Fruit fly (Drosophila melanogaster) whole organism, embryonic: ENCODE results near the gene sob.

Experiments used
- Adf1 ChIP-seq: fragments of 200-800 bp; sonication (Bioruptor generic); IDR thresholded peaks from 2 replicates; pipeline ENCODE4 v1.3.6; 2022; ENCODE audit warnings: missing biosample characterization, missing genetic modification characterization
- CG10565 ChIP-seq: fragments of 200-800 bp; sonication (Bioruptor generic); optimal IDR thresholded peaks from 3 replicates; lab custom pipeline; 2016; ENCODE audit warnings: missing biosample characterization, mild to moderate bottlenecking, missing genetic modification characterization
- CG11093 ChIP-seq: fragments of 200-800 bp; sonication (Bioruptor generic); IDR thresholded peaks from 3 replicates; pipeline ENCODE4 v1.3.6; 2022; ENCODE audit warnings: missing biosample characterization, missing genetic modification characterization
- CG11456 ChIP-seq: fragments of 200-800 bp; sonication (Bioruptor generic); IDR thresholded peaks from 3 replicates; pipeline ENCODE4 v1.3.6; 2022; ENCODE audit warnings: missing biosample characterization, missing genetic modification characterization
- CG13424 ChIP-seq: fragments of 200-800 bp; sonication (Bioruptor generic); optimal IDR thresholded peaks from 2 replicates; lab custom pipeline; 2019; ENCODE audit warnings: missing biosample characterization, mild to moderate bottlenecking, missing genetic modification characterization, moderate library complexity
- CG1603 ChIP-seq: fragments of 200-800 bp; sonication (Bioruptor generic); optimal IDR thresholded peaks from 2 replicates; lab custom pipeline; 2019; ENCODE audit warnings: missing biosample characterization, mild to moderate bottlenecking, missing genetic modification characterization, moderate library complexity
- CG16779 ChIP-seq: fragments of 200-800 bp; sonication (Bioruptor generic); IDR thresholded peaks from 2 replicates; pipeline ENCODE4 v1.3.6; 2022; ENCODE audit warnings: missing biosample characterization, missing genetic modification characterization
- CG18599 ChIP-seq: fragments of 200-800 bp; sonication (Bioruptor generic); optimal IDR thresholded peaks from 3 replicates; lab custom pipeline; 2017; ENCODE audit warnings: missing biosample characterization, missing genetic modification characterization, mild to moderate bottlenecking, moderate library complexity, missing genetic modification reagents
- CG18764 ChIP-seq: fragments of 200-800 bp; sonication (Bioruptor generic); optimal IDR thresholded peaks from 3 replicates; lab custom pipeline; 2016; ENCODE audit warnings: missing biosample characterization, missing genetic modification characterization
- CG2116 ChIP-seq: fragments of 200-800 bp; sonication (Bioruptor generic); optimal IDR thresholded peaks from 3 replicates; lab custom pipeline; 2018; ENCODE audit warnings: missing biosample characterization, mild to moderate bottlenecking, missing genetic modification characterization
- CG2199 ChIP-seq: fragments of 200-800 bp; sonication (Bioruptor generic); IDR thresholded peaks from 3 replicates; pipeline ENCODE4 v1.3.6; 2022; ENCODE audit warnings: missing biosample characterization, missing genetic modification characterization
- CG2889 ChIP-seq: fragments of 200-800 bp; sonication (Bioruptor generic); IDR thresholded peaks from 3 replicates; pipeline ENCODE4 v1.3.6; 2022; ENCODE audit warnings: missing biosample characterization, missing genetic modification characterization
- CG31365 ChIP-seq: fragments of 200-800 bp; sonication (Bioruptor generic); optimal IDR thresholded peaks from 2 replicates; lab custom pipeline; 2018; ENCODE audit warnings: missing biosample characterization, mild to moderate bottlenecking, missing genetic modification characterization
- CG3281 ChIP-seq: fragments of 200-800 bp; sonication (Bioruptor generic); optimal IDR thresholded peaks from 3 replicates; lab custom pipeline; 2017; ENCODE audit warnings: missing biosample characterization, mild to moderate bottlenecking, missing genetic modification characterization
- CG33213 ChIP-seq: fragments of 200-800 bp; sonication (Bioruptor generic); optimal IDR thresholded peaks from 3 replicates; lab custom pipeline; 2016; ENCODE audit warnings: missing biosample characterization, missing genetic modification characterization
- CG34224 ChIP-seq: fragments of 200-800 bp; sonication (Bioruptor generic); IDR thresholded peaks from 3 replicates; pipeline ENCODE4 v1.3.6; 2022; ENCODE audit warnings: missing biosample characterization, missing genetic modification characterization; ENCODE audit not compliant: partially characterized antibody
- CG3847 ChIP-seq: fragments of 200-800 bp; sonication (Bioruptor generic); IDR thresholded peaks from 2 replicates; pipeline ENCODE4 v1.3.6; 2022; ENCODE audit warnings: missing biosample characterization, missing genetic modification characterization
- CG43689 ChIP-seq: fragments of 200-800 bp; sonication (Bioruptor generic); IDR thresholded peaks from 2 replicates; pipeline ENCODE4 v1.3.6; 2022; ENCODE audit warnings: missing biosample characterization, missing genetic modification characterization
- CG6654 ChIP-seq: fragments of 200-800 bp; sonication (Bioruptor generic); optimal IDR thresholded peaks from 2 replicates; lab custom pipeline; 2017; ENCODE audit warnings: missing biosample characterization, mild to moderate bottlenecking, missing genetic modification characterization
- CG7271 ChIP-seq: fragments of 200-800 bp; sonication (Bioruptor generic); optimal IDR thresholded peaks from 2 replicates; lab custom pipeline; 2018; ENCODE audit warnings: missing biosample characterization, mild to moderate bottlenecking, missing genetic modification characterization, moderate library complexity
- CG7556 ChIP-seq: fragments of 200-800 bp; sonication (Bioruptor generic); optimal IDR thresholded peaks from 2 replicates; lab custom pipeline; 2017; ENCODE audit warnings: missing biosample characterization, mild to moderate bottlenecking, missing genetic modification characterization
- CG9817 ChIP-seq: fragments of 200-800 bp; sonication (Bioruptor generic); optimal IDR thresholded peaks from 2 replicates; lab custom pipeline; 2018; ENCODE audit warnings: missing biosample characterization, mild to moderate bottlenecking, missing genetic modification characterization, moderate library complexity
- CoRest ChIP-seq: fragments of 200-800 bp; sonication (Bioruptor generic); optimal IDR thresholded peaks from 3 replicates; lab custom pipeline; 2018; ENCODE audit warnings: missing biosample characterization, mild to moderate bottlenecking, missing genetic modification characterization, moderate library complexity
- Dp ChIP-seq: fragments of 200-800 bp; sonication (Bioruptor generic); optimal IDR thresholded peaks from 2 replicates; lab custom pipeline; 2018; ENCODE audit warnings: missing biosample characterization, mild to moderate bottlenecking, missing genetic modification characterization, moderate library complexity
- Fer3 ChIP-seq: fragments of 200-800 bp; sonication (Bioruptor generic); optimal IDR thresholded peaks from 2 replicates; lab custom pipeline; 2018; ENCODE audit warnings: missing biosample characterization, mild to moderate bottlenecking, missing genetic modification characterization, moderate library complexity
- H2.0 ChIP-seq: fragments of 200-800 bp; sonication (Bioruptor generic); IDR thresholded peaks from 2 replicates; pipeline ENCODE4 v1.3.6; 2022; ENCODE audit warnings: missing biosample characterization, missing genetic modification characterization
- HLHmδ ChIP-seq: fragments of 200-800 bp; sonication (Bioruptor generic); optimal IDR thresholded peaks from 2 replicates; lab custom pipeline; 2018; ENCODE audit warnings: missing biosample characterization, mild to moderate bottlenecking, missing genetic modification characterization, moderate library complexity
- Hr39 ChIP-seq: fragments of >200 bp; optimal IDR thresholded peaks from 2 replicates; lab custom pipeline; 2017
- Hsf ChIP-seq: fragments of 200-800 bp; sonication (Bioruptor generic); optimal IDR thresholded peaks from 3 replicates; lab custom pipeline; 2016; ENCODE audit warnings: missing biosample characterization, missing genetic modification characterization
- Lim3 ChIP-seq: fragments of 200-800 bp; sonication (Bioruptor generic); IDR thresholded peaks from 2 replicates; pipeline ENCODE4 v1.3.6; 2022; ENCODE audit warnings: missing biosample characterization, missing genetic modification characterization
- Mad ChIP-seq: fragments of 200-800 bp; sonication (Bioruptor generic); optimal IDR thresholded peaks from 2 replicates; lab custom pipeline; 2016; ENCODE audit warnings: missing biosample characterization, missing genetic modification characterization
- Ptx1 ChIP-seq: fragments of 200-800 bp; sonication (Bioruptor generic); IDR thresholded peaks from 2 replicates; pipeline ENCODE4 v1.3.6; 2022; ENCODE audit warnings: missing biosample characterization, missing genetic modification characterization
- Side ChIP-seq: fragments of 200-800 bp; sonication (Bioruptor generic); optimal IDR thresholded peaks from 2 replicates; lab custom pipeline; 2016; ENCODE audit warnings: missing biosample characterization, missing genetic modification characterization
- TFAM ChIP-seq: fragments of 200-800 bp; sonication (Bioruptor generic); optimal IDR thresholded peaks from 2 replicates; lab custom pipeline; 2017; ENCODE audit warnings: missing biosample characterization, missing genetic modification characterization, inconsistent platforms
- Vsx1 ChIP-seq: fragments of 200-800 bp; sonication (Bioruptor generic); optimal IDR thresholded peaks from 2 replicates; lab custom pipeline; 2017; ENCODE audit warnings: missing biosample characterization, mild to moderate bottlenecking, missing genetic modification characterization, missing genetic modification reagents
- Xbp1 ChIP-seq: fragments of 200-800 bp; sonication (Bioruptor generic); optimal IDR thresholded peaks from 3 replicates; lab custom pipeline; 2016; ENCODE audit warnings: missing biosample characterization, mild to moderate bottlenecking, missing genetic modification characterization
- bigmax ChIP-seq: fragments of 200-800 bp; sonication (Bioruptor generic); optimal IDR thresholded peaks from 2 replicates; lab custom pipeline; 2018; ENCODE audit warnings: missing biosample characterization, mild to moderate bottlenecking, missing genetic modification characterization
- crp ChIP-seq, 2 experiments: fragments of 200-800 bp; sonication (Bioruptor generic); optimal IDR thresholded peaks; 2 replicates in 1 of 2; 3 replicates in 1 of 2; lab custom pipeline; 2017; ENCODE audit warnings: missing biosample characterization in 2 of 2, missing genetic modification characterization in 2 of 2, mild to moderate bottlenecking in 1 of 2, moderate library complexity in 1 of 2
- da ChIP-seq: fragments of 200-800 bp; sonication (Bioruptor generic); optimal IDR thresholded peaks from 2 replicates; lab custom pipeline; 2016; ENCODE audit warnings: missing biosample characterization, missing genetic modification characterization
- dmrt99B ChIP-seq: fragments of 200-800 bp; sonication (Bioruptor generic); optimal IDR thresholded peaks from 2 replicates; lab custom pipeline; 2018; ENCODE audit warnings: missing biosample characterization, mild to moderate bottlenecking, missing genetic modification characterization, moderate library complexity
- fd3F ChIP-seq: fragments of 200-800 bp; sonication (Bioruptor generic); optimal IDR thresholded peaks from 2 replicates; lab custom pipeline; 2018; ENCODE audit warnings: missing biosample characterization, mild to moderate bottlenecking, missing genetic modification characterization, moderate library complexity
- gcm ChIP-seq: fragments of 200-800 bp; sonication (Bioruptor generic); optimal IDR thresholded peaks from 2 replicates; lab custom pipeline; 2019; ENCODE audit warnings: missing biosample characterization, mild to moderate bottlenecking, missing genetic modification characterization, moderate library complexity
- gem ChIP-seq: fragments of 200-800 bp; sonication (Bioruptor generic); optimal IDR thresholded peaks from 2 replicates; lab custom pipeline; 2019; ENCODE audit warnings: missing biosample characterization, mild to moderate bottlenecking, missing genetic modification characterization, moderate library complexity
- gt ChIP-seq: fragments of 200-800 bp; sonication (Bioruptor generic); IDR thresholded peaks from 2 replicates; pipeline ENCODE4 v1.3.6; 2022; ENCODE audit warnings: missing biosample characterization, missing genetic modification characterization
- pzg ChIP-seq: fragments of 200-800 bp; sonication (Bioruptor generic); optimal IDR thresholded peaks from 3 replicates; lab custom pipeline; 2018; ENCODE audit warnings: missing biosample characterization, mild to moderate bottlenecking, missing genetic modification characterization, moderate library complexity
- salm ChIP-seq: fragments of 200-800 bp; sonication (Bioruptor generic); optimal IDR thresholded peaks from 2 replicates; lab custom pipeline; 2018; ENCODE audit warnings: missing biosample characterization, mild to moderate bottlenecking, missing genetic modification characterization
- sd ChIP-seq: fragments of 200-800 bp; sonication (Bioruptor generic); optimal IDR thresholded peaks from 3 replicates; lab custom pipeline; 2018; ENCODE audit warnings: missing biosample characterization, mild to moderate bottlenecking, missing genetic modification characterization, moderate library complexity
- sna ChIP-seq: fragments of 200-800 bp; sonication (Bioruptor generic); IDR thresholded peaks from 2 replicates; pipeline ENCODE4 v1.3.6; 2022; ENCODE audit warnings: missing biosample characterization, missing genetic modification characterization; ENCODE audit not compliant: partially characterized antibody
- tio ChIP-seq: fragments of 200-800 bp; sonication (Bioruptor generic); optimal IDR thresholded peaks from 2 replicates; lab custom pipeline; 2017; ENCODE audit warnings: missing biosample characterization, missing genetic modification characterization, inconsistent platforms
- unpg ChIP-seq: fragments of 200-800 bp; sonication (Bioruptor generic); optimal IDR thresholded peaks from 3 replicates; lab custom pipeline; 2018; ENCODE audit warnings: missing biosample characterization, mild to moderate bottlenecking, missing genetic modification characterization, moderate library complexity
- zfh2 ChIP-seq: fragments of 200-800 bp; sonication (Bioruptor generic); optimal IDR thresholded peaks from 2 replicates; lab custom pipeline; 2016; ENCODE audit warnings: missing biosample characterization, missing genetic modification characterization

Gene sob

DNA sequence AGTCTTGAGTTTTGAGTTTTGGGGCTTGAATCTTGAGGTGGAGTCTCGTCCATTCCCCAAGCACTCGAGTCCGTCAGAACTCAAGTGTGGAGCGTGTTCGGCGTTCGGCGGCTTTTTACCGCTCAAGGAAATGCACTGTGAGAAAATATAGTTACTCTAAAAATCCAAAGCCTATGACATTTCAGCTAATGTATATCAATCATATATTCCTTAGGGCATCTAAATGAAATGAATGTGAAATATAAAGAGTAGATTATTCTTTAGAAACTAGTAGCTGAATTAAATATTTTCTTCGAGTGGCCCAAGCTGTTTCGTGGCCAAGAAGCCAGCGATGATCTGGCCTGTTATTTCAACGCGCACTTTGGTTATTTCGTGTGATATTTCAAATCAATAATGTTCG is 6.7 kb upstream of the sob start (continued):
- TF ChIP-seq CG6654 (GFP tag; lab: Kevin White, UChicago) = no peak
- TF ChIP-seq Fer3 (tag; lab: Kevin White, UChicago) = no peak
- TF ChIP-seq CG2889 (GFP tag; lab: Robert Waterston, UW) = no peak
- TF ChIP-seq CG18764 (GFP tag; lab: Kevin White, UChicago) = no peak
- TF ChIP-seq CG7271 (tag; lab: Kevin White, UChicago) = no peak
- TF ChIP-seq dmrt99B (tag; lab: Kevin White, UChicago) = peak; percentile 13
- peak; percentile 37 for TF ChIP-seq CoRest (tag; lab: Kevin White, UChicago)
- TF ChIP-seq CG18599 (GFP tag; lab: Kevin White, UChicago) = peak; percentile 21
- peak; percentile 63 for TF ChIP-seq unpg
- TF ChIP-seq CG43689 = no peak
- peak; percentile 62 for TF ChIP-seq CG1603 (tag; lab: Kevin White, UChicago)
- TF ChIP-seq CG9817 (tag; lab: Kevin White, UChicago) = no peak
- TF ChIP-seq Lim3 (GFP tag; lab: Robert Waterston, UW) = no peak
- no peak for TF ChIP-seq Mad (GFP tag; lab: Kevin White, UChicago)
- TF ChIP-seq Xbp1 (GFP tag; lab: Kevin White, UChicago) = peak; percentile 31
- no peak for TF ChIP-seq CG11456 (GFP tag; lab: Robert Waterston, UW)
- no peak for TF ChIP-seq da
- no peak for TF ChIP-seq HLHmδ (GFP tag; lab: Kevin White, UChicago)
- TF ChIP-seq CG2199 (GFP tag; lab: Robert Waterston, UW) = no peak
- no peak for TF ChIP-seq gt (GFP tag; lab: Robert Waterston, UW)
- no peak for TF ChIP-seq zfh2
- no peak for TF ChIP-seq sna (GFP tag; lab: Robert Waterston, UW)
- no peak for TF ChIP-seq Dp
- no peak for TF ChIP-seq bigmax (GFP tag; lab: Kevin White, UChicago)
- TF ChIP-seq CG3281 (GFP tag; lab: Kevin White, UChicago) = no peak
- peak; percentile 47; the same call in 1 of the 2 replicates for TF ChIP-seq H2.0 (GFP tag; lab: Robert Waterston, UW)
- TF ChIP-seq salm (tag; lab: Kevin White, UChicago) = no peak
- TF ChIP-seq CG34224 (GFP tag; lab: Robert Waterston, UW) = no peak
- peak; percentile 7 for TF ChIP-seq tio (GFP tag; lab: Kevin White, UChicago)
- TF ChIP-seq CG13424 (tag; lab: Kevin White, UChicago) = peak; percentile 53
- TF ChIP-seq CG16779 (GFP tag; lab: Robert Waterston, UW) = no peak
- TF ChIP-seq fd3F = no peak
- no peak for TF ChIP-seq CG31365 (tag; lab: Kevin White, UChicago)
- TF ChIP-seq CG10565 = no peak
- TF ChIP-seq CG11093 (GFP tag; lab: Robert Waterston, UW) = peak; percentile 59; the same call in 1 of the 3 replicates
- no peak for TF ChIP-seq TFAM
- TF ChIP-seq Adf1 = no peak
- TF ChIP-seq Hsf (GFP tag; lab: Kevin White, UChicago) = peak; percentile 7
- peak; percentile 51 for TF ChIP-seq Ptx1 (GFP tag; lab: Robert Waterston, UW)
- no peak for TF ChIP-seq Side (GFP tag; lab: Kevin White, UChicago)
- no peak for TF ChIP-seq CG33213 (GFP tag; lab: Kevin White, UChicago)
- TF ChIP-seq Hr39 (lab: Kevin White, UChicago) = no peak
- no peak for TF ChIP-seq CG2116
- TF ChIP-seq CG3847 (GFP tag; lab: Robert Waterston, UW) = 0 out of 2 replicates have a peak, but pooled peaks have one; percentile 24
- TF ChIP-seq sd (tag; lab: Kevin White, UChicago) = no peak
- peak; percentile 18 for TF ChIP-seq Vsx1 (GFP tag; lab: Kevin White, UChicago)
- TF ChIP-seq pzg (GFP tag; lab: Kevin White, UChicago) = no peak
- TF ChIP-seq gem = peak; percentile 77
- peak; percentile 36 for TF ChIP-seq gcm (GFP tag; lab: Kevin White, UChicago)
- TF ChIP-seq CG7556 (GFP tag; lab: Kevin White, UChicago) = peak; percentile 29
- no peak for TF ChIP-seq crp (GFP tag; optimal IDR thresholded peaks at IDR 0.05; lab: Kevin White, UChicago)
